Fruit fly (Drosophila melanogaster) Kc167 (cell line): ENCODE measurements around the gene CG16798.

Experiments
- Myc ChIP-seq: fragments of >200 bp; optimal IDR thresholded peaks from 2 replicates; lab custom pipeline; 2017; ENCODE audit warnings: missing external identifiers
- Sin3A ChIP-seq: fragments of >200 bp; optimal IDR thresholded peaks from 2 replicates; lab custom pipeline; 2018; ENCODE audit warnings: missing external identifiers
- h ChIP-seq: fragments of >200 bp; optimal IDR thresholded peaks from 3 replicates; lab custom pipeline; 2018; ENCODE audit warnings: missing external identifiers
- insv ChIP-seq: fragments of >200 bp; optimal IDR thresholded peaks from 3 replicates; lab custom pipeline; 2018; ENCODE audit warnings: missing external identifiers
- psq ChIP-seq: fragments of >200 bp; optimal IDR thresholded peaks from 2 replicates; lab custom pipeline; 2017; ENCODE audit warnings: missing external identifiers
- ttk ChIP-seq: sonication (Bioruptor generic); optimal IDR thresholded peaks from 2 replicates; lab custom pipeline; 2017; ENCODE audit warnings: missing external identifiers

The CG16798 gene

dm6 chr2L:20352200-20352599 is 30.0 kb downstream of the CG16798 start:
- TF ChIP-seq psq (lab: Kevin White, UChicago) (no peak), Sin3A (lab: Kevin White, UChicago) (no peak), insv (lab: Kevin White, UChicago) (no peak), ttk (lab: Kevin White, UChicago) (no peak), Myc (no peak), h (lab: Kevin White, UChicago) (no peak)

dm6 chr2L:20351723-20352122 is 30.4 kb downstream of the CG16798 start:
- no peak for TF ChIP-seq Sin3A (lab: Kevin White, UChicago)

dm6 chr2L:20349671-20350539 is 32.3 kb downstream of the CG16798 start, which contains the start of the genes La and RtGEF:
Gene La (minus strand): TSS chr2L:20350012.
Gene RtGEF (plus strand): TSS chr2L:20350434.
- TF ChIP-seq psq (lab: Kevin White, UChicago) (no peak), h (lab: Kevin White, UChicago) (no peak), insv (lab: Kevin White, UChicago) (no peak), Myc (no peak), ttk (lab: Kevin White, UChicago) (no peak)

- TF ChIP-seq psq (lab: Kevin White, UChicago) (no peak), h (lab: Kevin White, UChicago) (no peak), Myc (no peak), ttk (lab: Kevin White, UChicago) (no peak), insv (lab: Kevin White, UChicago) (no peak), Sin3A (lab: Kevin White, UChicago) (no peak)
Measured at dm6 chr2L:20341999-20342325, 40.2 kb downstream of the CG16798 start.

dm6 chr2L:20341211-20341998 is 40.8 kb downstream of the CG16798 start:
- no peak for TF ChIP-seq insv (lab: Kevin White, UChicago)
- no peak for TF ChIP-seq psq (lab: Kevin White, UChicago)
- no peak for TF ChIP-seq Myc
- TF ChIP-seq h (lab: Kevin White, UChicago) = no peak
- TF ChIP-seq ttk (lab: Kevin White, UChicago) = no peak
- no peak for TF ChIP-seq Sin3A (lab: Kevin White, UChicago)

- TF ChIP-seq h (lab: Kevin White, UChicago) = no peak
- TF ChIP-seq insv (lab: Kevin White, UChicago) = no peak
- no peak for TF ChIP-seq Myc
- no peak for TF ChIP-seq ttk (lab: Kevin White, UChicago)
- TF ChIP-seq Sin3A (lab: Kevin White, UChicago) = no peak
- no peak for TF ChIP-seq psq (lab: Kevin White, UChicago)
Measured at dm6 chr2L:20340635-20341034, 41.5 kb downstream of the CG16798 start.

dm6 chr2L:20337800-20338199 is 44.4 kb downstream of the CG16798 start:
- TF ChIP-seq h (lab: Kevin White, UChicago) = no peak
- no peak for TF ChIP-seq Myc
- TF ChIP-seq insv (lab: Kevin White, UChicago) = no peak
- TF ChIP-seq Sin3A (lab: Kevin White, UChicago) = no peak
- TF ChIP-seq psq (lab: Kevin White, UChicago) = no peak
- no peak for TF ChIP-seq ttk (lab: Kevin White, UChicago)

dm6 chr2L:20334918-20335317 is 47.2 kb downstream of the CG16798 start:
- no peak for TF ChIP-seq h (lab: Kevin White, UChicago)
- TF ChIP-seq Myc = no peak
- no peak for TF ChIP-seq psq (lab: Kevin White, UChicago)
- no peak for TF ChIP-seq insv (lab: Kevin White, UChicago)
- no peak for TF ChIP-seq ttk (lab: Kevin White, UChicago)
- TF ChIP-seq Sin3A (lab: Kevin White, UChicago) = no peak

dm6 chr2L:20332978-20333377 is 49.2 kb downstream of the CG16798 start:
- TF ChIP-seq Myc (no peak), insv (lab: Kevin White, UChicago) (no peak), psq (lab: Kevin White, UChicago) (no peak)

- no peak for TF ChIP-seq Myc
- no peak for TF ChIP-seq psq (lab: Kevin White, UChicago)
- TF ChIP-seq ttk (lab: Kevin White, UChicago) = no peak
- no peak for TF ChIP-seq insv (lab: Kevin White, UChicago)
- no peak for TF ChIP-seq Sin3A (lab: Kevin White, UChicago)
- no peak for TF ChIP-seq h (lab: Kevin White, UChicago)
Measured at dm6 chr2L:20329612-20330011, 52.5 kb downstream of the CG16798 start.

dm6 chr2L:20328569-20328968 is 53.6 kb downstream of the CG16798 start:
- TF ChIP-seq ttk (lab: Kevin White, UChicago) = no peak
- TF ChIP-seq insv (lab: Kevin White, UChicago) = no peak
- TF ChIP-seq h (lab: Kevin White, UChicago) = no peak
- TF ChIP-seq psq (lab: Kevin White, UChicago) = no peak
- no peak for TF ChIP-seq Myc
- TF ChIP-seq Sin3A (lab: Kevin White, UChicago) = no peak

- no peak for TF ChIP-seq h (lab: Kevin White, UChicago)
- TF ChIP-seq Sin3A (lab: Kevin White, UChicago) = no peak
- TF ChIP-seq Myc = no peak
Measured at dm6 chr2L:20327963-20328362, 54.2 kb downstream of the CG16798 start.
